Worm (Caenorhabditis elegans) whole organism, midembryonic: ENCODE measurements around the gene nprt-1.

ENCODE experiments used
- T22C8.4 ChIP-seq: fragments of 200-800 bp; sonication (Bioruptor generic); IDR thresholded peaks from 2 replicates; pipeline ENCODE4 v1.3.6; 2022; ENCODE audit warnings: missing genetic modification characterization, missing compliant biosample characterization
- cog-1 ChIP-seq: sonication (generic microtip); optimal IDR thresholded peaks from 2 replicates; lab custom pipeline; 2016; ENCODE audit warnings: missing genetic modification characterization, missing compliant biosample characterization
- ztf-23 ChIP-seq: fragments of 200-800 bp; sonication (Bioruptor generic); IDR thresholded peaks from 2 replicates; pipeline ENCODE4 v1.3.6; 2022; ENCODE audit warnings: missing genetic modification reagents, missing genetic modification characterization, missing compliant biosample characterization

ce11 chrIV:2897644-2898160 lies 7.5 kb upstream of the nprt-1 start, which contains the start of gene Y54G2A.36:
- TF ChIP-seq T22C8.4 = no peak
- no peak for TF ChIP-seq cog-1
- TF ChIP-seq ztf-23 (GFP tag; lab: Robert Waterston, UW) = no peak
